Worm (Caenorhabditis elegans) whole organism, L4 larva: ENCODE measurements around the gene C04G6.11.

ENCODE experiments used
- F49E8.2 ChIP-seq: sonication (generic microtip); optimal IDR thresholded peaks from 2 replicates; lab custom pipeline; 2016; ENCODE audit warnings: missing compliant biosample characterization, mild to moderate bottlenecking, missing genetic modification characterization, borderline replicate concordance
- aha-1 ChIP-seq: fragments of 150-350 bp; peaks from one replicate; lab custom pipeline; 2014; ENCODE audit warnings: missing biosample characterization, missing genetic modification characterization
- ceh-28 ChIP-seq: fragments of 150-350 bp; optimal IDR thresholded peaks from 2 replicates; lab custom pipeline; 2014; ENCODE audit warnings: missing biosample characterization, missing genetic modification reagents, missing genetic modification characterization
- ceh-44 ChIP-seq: fragments of 200-800 bp; sonication (Bioruptor generic); IDR thresholded peaks from 2 replicates; pipeline ENCODE4 v1.3.6; 2022; ENCODE audit warnings: missing genetic modification reagents, missing genetic modification characterization, missing compliant biosample characterization
- cey-2 ChIP-seq: sonication (generic microtip); optimal IDR thresholded peaks from 3 replicates; lab custom pipeline; 2017; ENCODE audit warnings: missing genetic modification characterization, mild to moderate bottlenecking, missing compliant biosample characterization, antibody characterized with exemption, borderline replicate concordance; ENCODE audit not compliant: insufficient read depth
- daf-16 ChIP-seq, 3 experiments: sonication (generic microtip); optimal IDR thresholded peaks; 2 replicates each; lab custom pipeline; 2016 to 2017; ENCODE audit warnings: missing genetic modification characterization in 3 of 3, missing genetic modification reagents in 3 of 3, mild to moderate bottlenecking in 2 of 3, missing compliant biosample characterization in 2 of 3, missing biosample characterization in 1 of 3, moderate library complexity in 1 of 3
- dmd-6 ChIP-seq: fragments of 200-800 bp; sonication (Bioruptor generic); IDR thresholded peaks from 2 replicates; pipeline ENCODE4 v1.3.6; 2022; ENCODE audit warnings: missing genetic modification reagents, missing genetic modification characterization, missing compliant biosample characterization
- dpl-1 ChIP-seq: fragments of 150-350 bp; optimal IDR thresholded peaks from 2 replicates; lab custom pipeline; 2014; ENCODE audit warnings: missing biosample characterization, missing genetic modification reagents, missing genetic modification characterization
- duxl-1 ChIP-seq: sonication (generic microtip); optimal IDR thresholded peaks from 2 replicates; lab custom pipeline; 2016; ENCODE audit warnings: mild to moderate bottlenecking, missing genetic modification characterization, moderate library complexity, missing compliant biosample characterization; ENCODE audit not compliant: poor library complexity
- dve-1 ChIP-seq: sonication (generic microtip); optimal IDR thresholded peaks from 2 replicates; lab custom pipeline; 2017; ENCODE audit warnings: antibody characterized with exemption, mild to moderate bottlenecking, missing genetic modification characterization, missing compliant biosample characterization; ENCODE audit not compliant: insufficient read depth
- gei-8 ChIP-seq: fragments of 200-800 bp; sonication (Bioruptor generic); optimal IDR thresholded peaks from 2 replicates; lab custom pipeline; 2018; ENCODE audit warnings: mild to moderate bottlenecking, missing genetic modification characterization, missing compliant biosample characterization
- hif-1 ChIP-seq, 2 experiments: sonication (generic microtip); optimal IDR thresholded peaks; 2 replicates each; lab custom pipeline; 2016 to 2017; ENCODE audit warnings: missing compliant biosample characterization in 2 of 2, missing genetic modification characterization in 2 of 2, missing genetic modification reagents in 2 of 2, missing genotype in 2 of 2, mild to moderate bottlenecking in 1 of 2
- hlh-11 ChIP-seq: fragments of 200-800 bp; sonication (Bioruptor generic); optimal IDR thresholded peaks from 2 replicates; lab custom pipeline; 2018; ENCODE audit warnings: mild to moderate bottlenecking, missing genetic modification characterization, missing compliant biosample characterization
- hlh-30 ChIP-seq: sonication (generic microtip); optimal IDR thresholded peaks from 2 replicates; lab custom pipeline; 2017; ENCODE audit warnings: antibody characterized with exemption, mild to moderate bottlenecking, missing genetic modification characterization, missing compliant biosample characterization; ENCODE audit not compliant: insufficient read depth
- jun-1 ChIP-seq: fragments of 150-350 bp; optimal IDR thresholded peaks from 2 replicates; lab custom pipeline; 2014; ENCODE audit warnings: missing biosample characterization, missing genetic modification reagents, missing genetic modification characterization
- lin-13 ChIP-seq: fragments of 150-350 bp; optimal IDR thresholded peaks from 2 replicates; lab custom pipeline; 2014; ENCODE audit warnings: missing biosample characterization, missing genetic modification reagents, missing genetic modification characterization
- lin-29 ChIP-seq: fragments of 200-800 bp; sonication (Bioruptor generic); IDR thresholded peaks from 2 replicates; pipeline ENCODE4 v1.3.6; 2022; ENCODE audit warnings: missing genetic modification reagents, missing genetic modification characterization, missing compliant biosample characterization
- lin-38 ChIP-seq: fragments of 200-800 bp; sonication (Bioruptor generic); IDR thresholded peaks from 2 replicates; pipeline ENCODE4 v1.3.6; 2022; ENCODE audit warnings: missing genetic modification reagents, missing genetic modification characterization, missing compliant biosample characterization
- lsy-2 ChIP-seq, 2 experiments: fragments of 150-350 bp in 1 of 2; sonication (generic microtip) in 1 of 2; optimal IDR thresholded peaks; 2 replicates each; lab custom pipeline; 2014 to 2017; ENCODE audit warnings: missing biosample characterization in 2 of 2, missing genetic modification characterization in 2 of 2
- madf-9 ChIP-seq: fragments of 200-800 bp; sonication (Bioruptor generic); conservative IDR thresholded peaks from 2 replicates; pipeline ENCODE4 v1.3.6; 2022; ENCODE audit warnings: missing genetic modification reagents, missing genetic modification characterization, missing compliant biosample characterization
- mdl-1 ChIP-seq, 2 experiments: fragments of 150-350 bp in 1 of 2; sonication (generic microtip) in 1 of 2; optimal IDR thresholded peaks; 2 replicates each; lab custom pipeline; 2014 to 2017; ENCODE audit warnings: missing biosample characterization in 2 of 2, missing genetic modification characterization in 2 of 2
- mes-2 ChIP-seq: sonication (generic microtip); optimal IDR thresholded peaks from 2 replicates; lab custom pipeline; 2016; ENCODE audit warnings: missing genotype, mild to moderate bottlenecking, missing genetic modification characterization, missing compliant biosample characterization; ENCODE audit not compliant: poor library complexity, severe bottlenecking
- mxl-3 ChIP-seq: fragments of 200-800 bp; sonication (Bioruptor generic); optimal IDR thresholded peaks from 2 replicates; lab custom pipeline; 2018; ENCODE audit warnings: mild to moderate bottlenecking, missing genetic modification characterization, missing compliant biosample characterization
- nhr-11 ChIP-seq: fragments of 150-350 bp; optimal IDR thresholded peaks from 2 replicates; lab custom pipeline; 2014; ENCODE audit warnings: missing biosample characterization, missing genetic modification characterization
- nhr-111 ChIP-seq: fragments of 200-800 bp; sonication (Bioruptor generic); optimal IDR thresholded peaks from 2 replicates; lab custom pipeline; 2018; ENCODE audit warnings: mild to moderate bottlenecking, missing genetic modification characterization, missing compliant biosample characterization
- nhr-237 ChIP-seq: sonication (generic microtip); optimal IDR thresholded peaks from 2 replicates; lab custom pipeline; 2017; ENCODE audit warnings: missing biosample characterization, missing genetic modification characterization
- nhr-28 ChIP-seq: fragments of 150-350 bp; optimal IDR thresholded peaks from 2 replicates; lab custom pipeline; 2014; ENCODE audit warnings: missing biosample characterization, missing genetic modification characterization
- nhr-41 ChIP-seq: fragments of 200-800 bp; sonication (Bioruptor generic); IDR thresholded peaks from 2 replicates; pipeline ENCODE4 v1.3.6; 2022; ENCODE audit warnings: missing genetic modification reagents, missing genetic modification characterization, missing compliant biosample characterization
- nhr-6 ChIP-seq: fragments of 150-350 bp; optimal IDR thresholded peaks from 2 replicates; lab custom pipeline; 2014; ENCODE audit warnings: missing biosample characterization, missing genetic modification characterization
- nhr-76 ChIP-seq: fragments of 150-350 bp; optimal IDR thresholded peaks from 2 replicates; lab custom pipeline; 2014; ENCODE audit warnings: missing biosample characterization, missing genetic modification characterization
- pha-4 ChIP-seq, 2 experiments: fragments of 150-350 bp in 1 of 2; fragments of 200-800 bp in 1 of 2; sonication (Bioruptor generic) in 1 of 2; IDR thresholded peaks in 1 of 2; optimal IDR thresholded peaks in 1 of 2; 2 replicates each; pipeline versions ENCODE4 v1.3.6 to Lab custom; 2014 to 2022; ENCODE audit warnings: missing genetic modification characterization in 2 of 2, missing genetic modification reagents in 2 of 2, missing biosample characterization in 1 of 2, missing compliant biosample characterization in 1 of 2
- rbr-2 ChIP-seq: sonication (generic microtip); optimal IDR thresholded peaks from 2 replicates; lab custom pipeline; 2016; ENCODE audit warnings: missing genotype, missing genetic modification characterization, missing compliant biosample characterization
- skn-1 ChIP-seq: fragments of 150-350 bp; optimal IDR thresholded peaks from 2 replicates; lab custom pipeline; 2014; ENCODE audit warnings: missing biosample characterization, missing genetic modification characterization
- snpc-1.2 ChIP-seq: fragments of 200-800 bp; sonication (Bioruptor generic); IDR thresholded peaks from 2 replicates; pipeline ENCODE4 v1.3.6; 2022; ENCODE audit warnings: missing genetic modification reagents, missing genetic modification characterization, missing compliant biosample characterization
- snpc-4 ChIP-seq: fragments of 150-350 bp; optimal IDR thresholded peaks from 2 replicates; lab custom pipeline; 2014; ENCODE audit warnings: missing biosample characterization, missing genetic modification characterization
- unc-130 ChIP-seq: sonication (generic microtip); optimal IDR thresholded peaks from 2 replicates; lab custom pipeline; 2016; ENCODE audit warnings: missing genetic modification reagents, missing genetic modification characterization, missing compliant biosample characterization
- unc-62 ChIP-seq, 3 experiments: fragments of 150-350 bp in 1 of 3; sonication (generic microtip); optimal IDR thresholded peaks in 2 of 3; peaks in 1 of 3; 1 replicate in 1 of 3; 2 replicates in 2 of 3; lab custom pipeline; 2014 to 2017; ENCODE audit warnings: missing biosample characterization in 3 of 3, missing genetic modification characterization in 3 of 3, missing genetic modification reagents in 3 of 3, missing genotype in 1 of 3
- zip-2 ChIP-seq: fragments of 150-350 bp; optimal IDR thresholded peaks from 2 replicates; lab custom pipeline; 2014; ENCODE audit warnings: missing biosample characterization, missing genetic modification characterization

C04G6.11 gene

DNA sequence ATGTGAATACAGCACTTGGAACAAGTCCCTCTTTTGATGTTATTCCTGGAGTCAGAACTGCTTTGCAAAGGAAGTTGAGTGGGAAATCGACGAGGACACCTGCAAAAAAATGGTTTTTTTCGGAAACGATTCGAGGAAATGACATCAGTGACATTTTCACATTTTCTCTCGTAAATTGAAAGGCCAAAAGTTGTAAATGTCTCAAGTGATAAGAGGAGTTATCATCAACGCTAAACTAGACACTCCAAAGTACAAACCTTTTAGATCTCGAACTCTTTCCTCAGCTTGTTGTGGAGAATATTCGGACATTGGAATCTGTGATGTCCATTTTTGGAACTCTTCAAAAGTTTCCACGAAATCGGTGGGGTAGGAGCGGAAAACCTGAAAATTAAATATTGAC is 19.4 kb downstream of the C04G6.11 start:
- TF ChIP-seq skn-1 (tag; lab: Kevin White, UChicago) (no peak), dmd-6 (peak; percentile 25; the same call in 1 of the 2 replicates), nhr-28 (tag; lab: Kevin White, UChicago) (peak; percentile 39)

DNA sequence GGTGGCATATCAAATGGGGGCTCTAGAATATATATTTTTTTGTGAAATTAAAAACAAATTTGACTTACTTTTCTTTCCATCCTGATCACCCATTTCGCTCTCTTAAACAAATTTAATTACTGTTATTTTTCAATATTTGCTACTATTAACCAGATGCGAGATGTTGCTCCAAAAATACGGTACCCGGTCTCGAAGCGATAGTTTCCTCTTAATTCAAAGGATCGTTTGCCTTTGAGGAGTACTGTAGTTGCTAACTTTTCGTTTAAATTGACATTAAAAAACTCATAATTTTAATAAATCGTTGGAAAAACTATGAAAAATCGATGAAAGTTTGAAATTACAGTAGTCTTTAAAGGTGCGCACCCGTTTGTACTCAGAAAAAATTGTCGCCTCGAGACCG is 20.3 kb downstream of the C04G6.11 start, which contains the start of gene C04G6.4:
C04G6.4 (minus strand) TSS at position 101 of the 400 bp plus-strand sequence.
- TF ChIP-seq nhr-237 (tag; lab: Kevin White, UChicago) (no peak), lin-13 (GFP tag; lab: Kevin White, UChicago) (no peak), gei-8 (GFP tag; lab: Kevin White, UChicago) (no peak), F49E8.2 (no peak), cey-2 (tag; lab: Kevin White, UChicago) (no peak), zip-2 (no peak), nhr-76 (tag; lab: Kevin White, UChicago) (no peak), nhr-11 (tag; lab: Kevin White, UChicago) (no peak), snpc-1.2 (GFP tag; lab: Robert Waterston, UW) (no peak), ceh-28 (no peak), snpc-4 (tag; lab: Kevin White, UChicago) (no peak), duxl-1 (no peak)
- TF ChIP-seq, all 104 proteins: peak for 0

DNA sequence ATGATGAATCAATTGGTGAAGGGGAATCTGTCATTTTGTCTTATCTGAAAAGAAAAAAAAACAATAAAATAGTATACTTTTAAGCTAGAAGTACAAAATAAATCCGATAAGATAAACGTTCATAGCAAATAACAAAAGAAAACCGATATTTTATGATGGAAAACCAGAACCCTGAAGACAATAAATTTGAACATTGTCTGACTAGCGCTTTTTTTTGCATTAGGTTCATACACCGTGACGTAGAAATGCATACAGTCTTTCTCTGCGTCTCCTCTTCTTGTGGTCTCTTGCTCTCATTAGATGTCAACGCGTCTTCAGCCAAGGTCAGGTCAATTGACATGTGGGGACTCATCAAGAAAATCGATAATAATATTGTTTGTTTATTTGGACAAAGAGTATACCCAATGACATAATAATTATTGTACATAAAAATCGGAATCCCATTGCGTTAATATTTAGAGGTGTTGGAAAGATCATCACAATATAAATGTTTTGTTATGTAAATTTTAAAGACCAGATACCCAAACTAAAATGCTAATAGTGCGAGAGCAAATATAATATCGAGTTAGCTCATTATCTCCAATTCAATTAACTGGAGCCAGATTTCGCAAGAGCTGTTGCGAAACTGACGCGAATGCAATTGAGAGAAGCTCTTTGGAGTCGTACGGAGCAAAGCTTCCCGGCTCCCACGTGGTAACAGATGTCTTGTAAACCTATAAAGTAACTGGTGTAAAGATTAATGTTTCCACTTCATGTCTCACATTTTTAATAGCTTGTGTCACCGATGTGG is 22.3 kb downstream of the C04G6.11 start, which contains the start of gene dsh-2:
dsh-2 (minus strand) TSS at position 51 of the 790 bp plus-strand sequence.
- TF ChIP-seq nhr-111 (GFP tag; lab: Kevin White, UChicago) (no peak), rbr-2 (tag; lab: Kevin White, UChicago) (peak; percentile 26), lin-13 (GFP tag; lab: Kevin White, UChicago) (peak; percentile 34), mes-2 (tag; lab: Kevin White, UChicago) (peak; percentile 85), mdl-1 (tag; optimal IDR thresholded peaks at IDR 0.05; lab: Kevin White, UChicago) (peak in 1 of 2 experiments; percentile 30), ceh-44 (GFP tag; lab: Robert Waterston, UW) (no peak), lin-29 (no peak), aha-1 (tag; lab: Kevin White, UChicago) (peak; percentile 27), ceh-28 (peak; percentile 25), unc-62 (GFP tag; optimal IDR thresholded peaks at IDR 0.05 in 1 of 2; lab: Kevin White, UChicago) (peak in 1 of 2 experiments; percentile 92), unc-62 (tag; optimal IDR thresholded peaks at IDR 0.05; lab: Kevin White, UChicago) (no peak), madf-9 (no peak), hif-1 (tag; optimal IDR thresholded peaks at IDR 0.05; lab: Kevin White, UChicago) (no peak), lsy-2 (tag; optimal IDR thresholded peaks at IDR 0.05; lab: Kevin White, UChicago) (peak in 1 of 2 experiments; percentile 73), jun-1 (tag; lab: Kevin White, UChicago) (no peak), duxl-1 (peak; percentile 45), nhr-6 (tag; lab: Kevin White, UChicago) (peak; percentile 57), pha-4 (GFP tag; IDR thresholded peaks at IDR 0.05; lab: Robert Waterston, UW) (no peak), pha-4 (tag; optimal IDR thresholded peaks at IDR 0.05; lab: Kevin White, UChicago) (peak; percentile 43), dpl-1 (GFP tag; lab: Kevin White, UChicago) (peak; percentile 77), nhr-28 (tag; lab: Kevin White, UChicago) (peak; percentile 42), nhr-41 (GFP tag; lab: Robert Waterston, UW) (peak; percentile 27; the same call in 1 of the 2 replicates), daf-16 (GFP tag; optimal IDR thresholded peaks at IDR 0.05; lab: Kevin White, UChicago) (no peak), daf-16 (tag; optimal IDR thresholded peaks at IDR 0.05; lab: Kevin White, UChicago) (peak; percentile 50), dmd-6 (peak; percentile 13; the same call in 1 of the 2 replicates), mxl-3 (GFP tag; lab: Kevin White, UChicago) (peak; percentile 64), unc-130 (GFP tag; lab: Kevin White, UChicago) (peak; percentile 27), dve-1 (tag; lab: Kevin White, UChicago) (peak; percentile 70), hlh-11 (peak; percentile 55), hlh-30 (tag; lab: Kevin White, UChicago) (peak; percentile 84), lin-38 (GFP tag; lab: Robert Waterston, UW) (peak; percentile 55)
